Worm (Caenorhabditis elegans): Measurements from ENCODE around the gene K01D12.7.

ce11 chrV:12421360-12421759 lies 20.1 kb upstream of the K01D12.7 start:
- TF ChIP-seq ceh-9 (tag; optimal IDR thresholded peaks at IDR 0.05): no peak
- TF ChIP-seq nfya-1 (tag; optimal IDR thresholded peaks at IDR 0.05): no peak
- no peak for TF ChIP-seq nhr-11 (tag; optimal IDR thresholded peaks at IDR 0.05)
- no peak for TF ChIP-seq ama-1 (optimal IDR thresholded peaks at IDR 0.05)
- TF ChIP-seq pag-3 (tag; optimal IDR thresholded peaks at IDR 0.05; ENCODE audit: borderline replicate concordance): no peak
- TF ChIP-seq sox-4 (tag; optimal IDR thresholded peaks at IDR 0.05): no peak
- TF ChIP-seq ceh-2 (tag; optimal IDR thresholded peaks at IDR 0.05): no peak
- TF ChIP-seq unc-42 (tag; optimal IDR thresholded peaks at IDR 0.05): peak; percentile 53
- TF ChIP-seq pqm-1 (tag; optimal IDR thresholded peaks at IDR 0.05): no peak
- TF ChIP-seq F13H6.1 (tag; optimal IDR thresholded peaks at IDR 0.05): no peak
- TF ChIP-seq lin-11 (tag; optimal IDR thresholded peaks at IDR 0.05): no peak
- TF ChIP-seq nhr-232 (tag; optimal IDR thresholded peaks at IDR 0.05): no peak

Data from whole organism, late embryonic.